Worm (Caenorhabditis elegans) whole organism, L3 larva: Measurements from ENCODE around the gene lips-13.

Experiments
- aly-2 ChIP-seq: fragments of 150-350 bp; optimal IDR thresholded peaks from 2 replicates; lab custom pipeline; 2014; ENCODE audit warnings: missing biosample characterization, missing genetic modification characterization
- ama-1 ChIP-seq: fragments of 150-350 bp; optimal IDR thresholded peaks from 2 replicates; lab custom pipeline; 2018
- ceh-82 ChIP-seq: fragments of 150-350 bp; optimal IDR thresholded peaks from 2 replicates; lab custom pipeline; 2014; ENCODE audit warnings: missing biosample characterization, missing genetic modification characterization
- elt-2 ChIP-seq: sonication (generic microtip); optimal IDR thresholded peaks from 2 replicates; lab custom pipeline; 2016; ENCODE audit warnings: missing genetic modification reagents, mild to moderate bottlenecking, missing genetic modification characterization, missing compliant biosample characterization
- fos-1 ChIP-seq: fragments of 150-350 bp; optimal IDR thresholded peaks from 2 replicates; lab custom pipeline; 2014; ENCODE audit warnings: missing biosample characterization, missing genetic modification characterization
- nhr-25 ChIP-seq: sonication (generic microtip); optimal IDR thresholded peaks from 2 replicates; lab custom pipeline; 2017; ENCODE audit warnings: missing biosample characterization, missing genetic modification characterization

DNA sequence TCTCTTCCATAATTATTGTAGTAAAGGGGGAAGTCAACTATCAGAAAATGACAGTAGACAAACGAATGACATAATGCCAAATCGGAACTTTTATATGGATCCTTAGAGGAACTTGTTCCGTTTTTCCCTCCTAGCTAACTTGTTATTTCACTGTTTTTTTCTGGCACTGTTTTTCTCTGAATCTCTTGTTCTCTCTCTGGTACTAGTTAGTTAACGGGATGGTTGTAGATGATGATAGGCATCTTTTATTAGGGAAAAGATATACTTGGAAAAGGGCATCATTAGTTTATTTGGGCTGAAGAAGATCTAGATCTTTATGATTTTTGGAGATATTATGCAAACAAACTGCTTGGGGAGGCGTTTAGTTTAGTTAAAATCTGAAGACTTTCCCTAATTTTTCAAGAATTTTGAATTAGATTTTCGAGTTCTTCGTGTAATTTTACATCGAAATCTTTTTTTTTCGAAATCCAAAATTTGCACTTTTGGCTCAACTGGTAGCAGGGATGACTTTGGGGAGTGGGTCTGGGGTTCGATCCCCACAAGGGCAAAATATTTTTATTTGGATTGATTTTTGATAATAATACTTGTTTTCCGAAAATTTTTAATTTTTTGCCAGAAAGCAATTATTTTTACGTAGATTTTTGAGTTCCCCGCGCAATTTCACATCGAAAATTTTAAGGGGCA is 10.8 kb downstream of the lips-13 start, which contains the start of gene col-40:
- TF ChIP-seq aly-2 (tag; lab: Kevin White, UChicago) = no peak
- TF ChIP-seq ceh-82 (tag; lab: Kevin White, UChicago) = no peak
- TF ChIP-seq elt-2 (tag; lab: Kevin White, UChicago) = no peak
- TF ChIP-seq nhr-25 (tag; lab: Kevin White, UChicago) = no peak
- no peak for TF ChIP-seq ama-1 (lab: Kevin White, UChicago)
- TF ChIP-seq fos-1 = no peak
